Fruit fly (Drosophila melanogaster): ENCODE measurements around the gene ex.

Gene ex

DNA sequence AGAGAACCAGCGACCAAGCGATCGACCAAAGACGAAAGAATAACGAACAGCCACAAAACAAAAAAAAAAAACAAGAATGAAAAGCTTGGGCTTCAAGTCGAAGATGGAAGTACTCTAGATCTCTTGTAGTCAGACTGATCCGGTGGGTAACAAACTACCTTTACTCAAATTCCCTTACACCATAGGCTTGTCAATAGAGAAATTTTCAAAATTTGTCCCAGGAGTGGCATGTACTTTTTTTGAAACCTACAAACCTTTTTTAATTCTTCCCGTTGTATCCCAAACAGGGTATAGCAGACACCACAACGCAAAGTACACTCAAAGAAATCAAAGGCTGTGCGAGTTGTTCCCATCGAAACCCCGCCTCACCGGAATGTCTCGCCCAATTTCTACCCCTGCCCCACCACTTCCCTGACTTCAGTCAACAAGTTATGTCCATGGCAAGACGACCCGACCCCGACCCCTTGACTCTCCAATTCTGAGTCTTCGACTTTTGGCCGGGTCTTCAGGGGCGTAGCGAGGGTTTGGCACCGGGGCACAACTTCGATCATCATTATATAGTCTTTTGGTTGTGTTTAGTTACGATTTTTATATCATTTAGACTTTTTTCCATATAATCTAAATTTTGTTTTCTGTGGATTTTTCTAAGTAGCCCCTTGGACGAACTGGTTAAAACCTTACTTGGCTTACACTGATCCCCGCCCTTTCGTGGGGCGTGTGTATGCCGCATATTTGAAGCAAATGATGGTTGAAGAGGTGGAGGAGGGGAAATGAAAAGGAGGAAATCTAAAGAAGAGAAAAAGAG is 1.1 kb upstream of the ex start (continued):
- TF ChIP-seq ara (GFP tag; IDR thresholded peaks at IDR 0.05) (peak; percentile 58; the same call in 1 of the 2 replicates), sd (tag; optimal IDR thresholded peaks at IDR 0.05) (peak; percentile 58), otp (GFP tag; IDR thresholded peaks at IDR 0.05) (no peak; the same call in 2 of the 3 replicates), nerfin-2 (GFP tag; IDR thresholded peaks at IDR 0.05; ENCODE audit: partially characterized antibody) (no peak), cwo (GFP tag; optimal IDR thresholded peaks at IDR 0.05) (no peak), Sox102F (GFP tag; optimal IDR thresholded peaks at IDR 0.05) (peak; percentile 38), CG17829 (tag; optimal IDR thresholded peaks at IDR 0.05) (peak; percentile 42), CG12942 (GFP tag; optimal IDR thresholded peaks at IDR 0.05) (no peak), croc (GFP tag; conservative IDR thresholded peaks at IDR 0.05) (peak; percentile 33; the same call in 1 of the 3 replicates), CG12104 (GFP tag; optimal IDR thresholded peaks at IDR 0.05) (no peak), row (GFP tag; IDR thresholded peaks at IDR 0.05) (peak; percentile 66; the same call in 2 of the 3 replicates), Dip2 (GFP tag; IDR thresholded peaks at IDR 0.05) (no peak), CG6272 (GFP tag; IDR thresholded peaks at IDR 0.05) (0 out of 2 replicates have a peak, but pooled peaks have one; percentile 49), tio (GFP tag; optimal IDR thresholded peaks at IDR 0.05) (peak; percentile 12), caup (GFP tag; optimal IDR thresholded peaks at IDR 0.05; ENCODE audit: severe bottlenecking) (no peak), CG30403 (GFP tag; optimal IDR thresholded peaks at IDR 0.05) (peak; percentile 71), sug (tag; optimal IDR thresholded peaks at IDR 0.05) (no peak), Spps (tag; optimal IDR thresholded peaks at IDR 0.05) (peak; percentile 39), Dp (GFP tag; optimal IDR thresholded peaks at IDR 0.05) (no peak), CG17802 (tag; optimal IDR thresholded peaks at IDR 0.05) (peak; percentile 14), CG1602 (GFP tag; optimal IDR thresholded peaks at IDR 0.05) (peak; percentile 41), shn (GFP tag; optimal IDR thresholded peaks at IDR 0.05) (peak; percentile 36), CG32532 (GFP tag; IDR thresholded peaks at IDR 0.05) (peak; percentile 60), CrebB (tag; optimal IDR thresholded peaks at IDR 0.05) (no peak), Lpt (GFP tag; optimal IDR thresholded peaks at IDR 0.05) (no peak), CoRest (tag; optimal IDR thresholded peaks at IDR 0.05) (peak; percentile 42), CG14014 (GFP tag; IDR thresholded peaks at IDR 0.05) (no peak), CG4404 (GFP tag; IDR thresholded peaks at IDR 0.05) (peak; percentile 58; the same call in 1 of the 2 replicates), CG13424 (tag; optimal IDR thresholded peaks at IDR 0.05) (peak; percentile 17), dmrt11E (tag; optimal IDR thresholded peaks at IDR 0.05) (peak; percentile 65), CG10959 (GFP tag; IDR thresholded peaks at IDR 0.05) (peak; percentile 41; the same call in 1 of the 2 replicates), tup (GFP tag; optimal IDR thresholded peaks at IDR 0.05) (no peak), Pdp1 (GFP tag; optimal IDR thresholded peaks at IDR 0.05) (peak; percentile 61 to 64), CG17361 (GFP tag; IDR thresholded peaks at IDR 0.05) (peak; percentile 64), usp (GFP tag; optimal IDR thresholded peaks at IDR 0.05) (no peak), CG10267 (tag; optimal IDR thresholded peaks at IDR 0.05) (peak; percentile 43), so (GFP tag; IDR thresholded peaks at IDR 0.05) (no peak), CG11695 (GFP tag; IDR thresholded peaks at IDR 0.05) (no peak), CG9215 (GFP tag; IDR thresholded peaks at IDR 0.05) (peak; percentile 66), Hmr (GFP tag; optimal IDR thresholded peaks at IDR 0.05) (peak; percentile 36), ranshi (GFP tag; IDR thresholded peaks at IDR 0.05) (peak; percentile 61; the same call in 1 of the 2 replicates), CG11085 (GFP tag; IDR thresholded peaks at IDR 0.05) (0 out of 2 replicates have a peak, but pooled peaks have one; percentile 21), inv (GFP tag; IDR thresholded peaks at IDR 0.05; ENCODE audit: partially characterized antibody) (no peak), CG10209 (GFP tag; optimal IDR thresholded peaks at IDR 0.05) (peak; percentile 20), fu2 (GFP tag; optimal IDR thresholded peaks at IDR 0.05) (no peak), ATbp (GFP tag; optimal IDR thresholded peaks at IDR 0.05) (peak; percentile 13), dm (GFP tag; optimal IDR thresholded peaks at IDR 0.05) (peak; percentile 9), CG33213 (GFP tag; optimal IDR thresholded peaks at IDR 0.05) (peak; percentile 13)
